Worm (Caenorhabditis elegans): ENCODE data around the gene T22G5.3.

T22G5.3 gene

ce11 chrV:13889516-13889915, 8.8 kb downstream of the T22G5.3 start, which contains the start of gene spp-12:
Gene spp-12, plus strand, starts transcription at chrV:13889816.
- TF ChIP-seq lsy-12 (tag; optimal IDR thresholded peaks at IDR 0.05) (no peak), nhr-77 (tag; optimal IDR thresholded peaks at IDR 0.05) (no peak), lin-15B (tag; optimal IDR thresholded peaks at IDR 0.05) (no peak), egl-5 (tag; optimal IDR thresholded peaks at IDR 0.05) (no peak), fkh-10 (GFP tag; optimal IDR thresholded peaks at IDR 0.05) (no peak), sea-2 (GFP tag; optimal IDR thresholded peaks at IDR 0.05) (no peak), elt-2 (tag; optimal IDR thresholded peaks at IDR 0.05) (no peak), ceh-16 (tag; optimal IDR thresholded peaks at IDR 0.05) (no peak), ZK546.5 (tag; optimal IDR thresholded peaks at IDR 0.05) (no peak), jun-1 (tag; optimal IDR thresholded peaks at IDR 0.05) (no peak), fos-1 (tag; optimal IDR thresholded peaks at IDR 0.05) (no peak), tbx-2 (tag; optimal IDR thresholded peaks at IDR 0.05) (no peak)

ce11 chrV:13890473-13890872, 9.8 kb downstream of the T22G5.3 start, which contains the start of gene lbp-8:
Gene lbp-8, plus strand, starts transcription at chrV:13890773.
- TF ChIP-seq nhr-23 (tag; optimal IDR thresholded peaks at IDR 0.05) = no peak
- no peak for TF ChIP-seq sea-2 (GFP tag; optimal IDR thresholded peaks at IDR 0.05)
- no peak for TF ChIP-seq egl-5 (tag; optimal IDR thresholded peaks at IDR 0.05)
- no peak for TF ChIP-seq unc-39 (tag; optimal IDR thresholded peaks at IDR 0.05)
- no peak for TF ChIP-seq snpc-4 (tag; optimal IDR thresholded peaks at IDR 0.05)
- TF ChIP-seq unc-62 (GFP tag; optimal IDR thresholded peaks at IDR 0.05) = no peak
- TF ChIP-seq mml-1 (tag; optimal IDR thresholded peaks at IDR 0.05) = no peak
- TF ChIP-seq egl-27 (tag; optimal IDR thresholded peaks at IDR 0.05) = no peak
- TF ChIP-seq nhr-77 (tag; optimal IDR thresholded peaks at IDR 0.05) = no peak
- TF ChIP-seq elt-2 (tag; optimal IDR thresholded peaks at IDR 0.05) = no peak
- no peak for TF ChIP-seq ceh-28 (tag; optimal IDR thresholded peaks at IDR 0.05)
- TF ChIP-seq nhr-11 (tag; optimal IDR thresholded peaks at IDR 0.05) = no peak
- TF ChIP-seq nhr-76 (tag; optimal IDR thresholded peaks at IDR 0.05) = no peak
- no peak for TF ChIP-seq lsy-12 (tag; optimal IDR thresholded peaks at IDR 0.05)
- no peak for TF ChIP-seq zag-1 (tag; optimal IDR thresholded peaks at IDR 0.05)
- no peak for TF ChIP-seq jun-1 (tag; optimal IDR thresholded peaks at IDR 0.05)
- TF ChIP-seq nhr-43 (tag; optimal IDR thresholded peaks at IDR 0.05; ENCODE audit: poor library complexity, severe bottlenecking) = no peak

ce11 chrV:13891489-13891888, 10.8 kb downstream of the T22G5.3 start:
- TF ChIP-seq aly-2 (tag; optimal IDR thresholded peaks at IDR 0.05) (no peak), elt-2 (tag; optimal IDR thresholded peaks at IDR 0.05) (peak; percentile 47), pqm-1 (tag; optimal IDR thresholded peaks at IDR 0.05) (peak; percentile 80)

ce11 chrV:13892457-13893375, 12.0 kb downstream of the T22G5.3 start, which contains the start of gene sptl-3:
Gene sptl-3, plus strand, starts transcription at chrV:13893325.
- TF ChIP-seq zag-1 (tag; optimal IDR thresholded peaks at IDR 0.05) = no peak
- TF ChIP-seq R02D3.7 (tag; optimal IDR thresholded peaks at IDR 0.05) = no peak
- TF ChIP-seq eor-1 (tag; optimal IDR thresholded peaks at IDR 0.05) = no peak
- no peak for TF ChIP-seq mml-1 (tag; optimal IDR thresholded peaks at IDR 0.05)
- TF ChIP-seq jun-1 (tag; optimal IDR thresholded peaks at IDR 0.05) = peak; percentile 56
- no peak for TF ChIP-seq sea-2 (GFP tag; optimal IDR thresholded peaks at IDR 0.05)
- TF ChIP-seq lin-15B (tag; optimal IDR thresholded peaks at IDR 0.05) = peak; percentile 54
- TF ChIP-seq nhr-23 (tag; optimal IDR thresholded peaks at IDR 0.05) = peak; percentile 53
- no peak for TF ChIP-seq nhr-12 (tag; optimal IDR thresholded peaks at IDR 0.05)
- TF ChIP-seq mdl-1 (tag; optimal IDR thresholded peaks at IDR 0.05) = no peak
- no peak for TF ChIP-seq daf-12 (tag; optimal IDR thresholded peaks at IDR 0.05)
- TF ChIP-seq unc-39 (tag; optimal IDR thresholded peaks at IDR 0.05) = no peak
- TF ChIP-seq pha-4 (tag; optimal IDR thresholded peaks at IDR 0.05) = no peak
- peak; percentile 48 for TF ChIP-seq nhr-25 (tag; optimal IDR thresholded peaks at IDR 0.05)
- TF ChIP-seq elt-2 (tag; optimal IDR thresholded peaks at IDR 0.05) = peak; percentile 92
- TF ChIP-seq lsy-12 (tag; optimal IDR thresholded peaks at IDR 0.05) = no peak
- no peak for TF ChIP-seq egl-5 (tag; optimal IDR thresholded peaks at IDR 0.05)
- TF ChIP-seq tbx-2 (tag; optimal IDR thresholded peaks at IDR 0.05) = no peak
- TF ChIP-seq ceh-82 (tag; optimal IDR thresholded peaks at IDR 0.05) = no peak
- peak; percentile 18 for TF ChIP-seq pqm-1 (tag; optimal IDR thresholded peaks at IDR 0.05)
- TF ChIP-seq lin-39 (tag; optimal IDR thresholded peaks at IDR 0.05) = no peak
- no peak for TF ChIP-seq nhr-67 (tag; optimal IDR thresholded peaks at IDR 0.05)
- TF ChIP-seq aly-2 (tag; optimal IDR thresholded peaks at IDR 0.05) = no peak
- TF ChIP-seq egl-27 (tag; optimal IDR thresholded peaks at IDR 0.05) = no peak
- TF ChIP-seq nhr-11 (tag; optimal IDR thresholded peaks at IDR 0.05) = no peak
- no peak for TF ChIP-seq skn-1 (tag; optimal IDR thresholded peaks at IDR 0.05)
- TF ChIP-seq nhr-237 (tag; optimal IDR thresholded peaks at IDR 0.05) = no peak
- no peak for TF ChIP-seq elt-1 (tag; optimal IDR thresholded peaks at IDR 0.05)
- TF ChIP-seq ZK546.5 (tag; optimal IDR thresholded peaks at IDR 0.05) = no peak
- no peak for TF ChIP-seq unc-62 (GFP tag; optimal IDR thresholded peaks at IDR 0.05)
- no peak for TF ChIP-seq fos-1 (tag; optimal IDR thresholded peaks at IDR 0.05)
- TF ChIP-seq snpc-4 (tag; optimal IDR thresholded peaks at IDR 0.05) = no peak
- no peak for TF ChIP-seq fkh-2 (tag; optimal IDR thresholded peaks at IDR 0.05)
- TF ChIP-seq ama-1 (optimal IDR thresholded peaks at IDR 0.05) = no peak
- TF ChIP-seq nhr-43 (tag; optimal IDR thresholded peaks at IDR 0.05; ENCODE audit: poor library complexity, severe bottlenecking) = peak; percentile 71
- no peak for TF ChIP-seq nhr-77 (tag; optimal IDR thresholded peaks at IDR 0.05)
- TF ChIP-seq ceh-28 (tag; optimal IDR thresholded peaks at IDR 0.05) = no peak
- no peak for TF ChIP-seq nhr-28 (tag; optimal IDR thresholded peaks at IDR 0.05)
